Worm (Caenorhabditis elegans): ENCODE results near the gene str-86.

str-86 gene

DNA sequence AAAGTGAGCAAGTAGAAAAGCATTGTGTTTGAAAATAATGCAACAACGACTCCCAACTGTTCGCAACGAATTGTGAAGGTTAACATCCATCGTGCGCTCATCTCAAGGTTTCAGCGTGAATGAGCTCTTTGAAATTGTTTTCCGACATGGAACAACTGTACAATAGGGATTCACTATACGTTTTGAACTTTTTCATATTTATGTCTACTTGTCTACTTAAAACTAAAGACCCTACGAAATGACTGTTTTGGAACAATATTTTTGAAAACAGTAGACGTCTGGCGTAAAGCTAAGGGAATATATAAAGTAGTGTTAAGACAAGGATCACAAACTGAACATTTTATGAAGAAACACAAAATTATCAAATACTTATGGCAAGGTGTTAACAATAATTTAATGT, at the start of gene str-86:
TSS of gene str-86 (minus strand) at position 101 of the 400 bp plus-strand sequence.
- no peak for TF ChIP-seq flt-1 (GFP tag; IDR thresholded peaks at IDR 0.05)
- TF ChIP-seq cog-1 (tag; optimal IDR thresholded peaks at IDR 0.05): no peak
- TF ChIP-seq klf-2 (GFP tag; conservative IDR thresholded peaks at IDR 0.05): no peak
- TF ChIP-seq ztf-29 (GFP tag; IDR thresholded peaks at IDR 0.05): no peak
- no peak for TF ChIP-seq ref-1 (GFP tag; conservative IDR thresholded peaks at IDR 0.05)
- no peak for TF ChIP-seq ztf-23 (GFP tag; IDR thresholded peaks at IDR 0.05)
- no peak for TF ChIP-seq med-1 (GFP tag; optimal IDR thresholded peaks at IDR 0.05; ENCODE audit: insufficient read depth)
- TF ChIP-seq tab-1 (GFP tag; IDR thresholded peaks at IDR 0.05): no peak
- no peak for TF ChIP-seq T22C8.4 (GFP tag; IDR thresholded peaks at IDR 0.05)

DNA sequence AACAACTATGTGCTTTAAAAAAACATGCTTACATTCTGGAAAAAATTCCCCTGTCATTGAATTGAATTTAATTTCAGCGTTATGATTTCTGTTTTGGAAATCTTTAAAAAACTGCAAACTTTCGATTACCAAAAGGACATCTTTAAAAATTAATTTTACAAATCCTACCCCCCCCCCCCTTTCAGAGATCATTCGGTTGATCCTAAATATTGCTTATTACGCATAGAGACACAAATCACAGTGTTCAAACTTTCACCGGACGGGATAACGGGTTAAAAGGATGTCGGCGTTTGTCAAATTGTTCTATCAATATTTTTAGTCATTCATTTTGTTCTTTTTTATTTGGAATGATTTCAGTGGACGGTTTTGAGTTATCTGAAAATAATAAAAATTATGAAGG, 49.8 kb upstream of the str-86 start, which contains the start of gene C25E10.4:
TSS of gene C25E10.4 (plus strand) at position 301 of the 400 bp plus-strand sequence.
- TF ChIP-seq cog-1 (tag; optimal IDR thresholded peaks at IDR 0.05) (no peak), klf-2 (GFP tag; conservative IDR thresholded peaks at IDR 0.05) (no peak), ztf-23 (GFP tag; IDR thresholded peaks at IDR 0.05) (no peak), tab-1 (GFP tag; IDR thresholded peaks at IDR 0.05) (no peak), ztf-29 (GFP tag; IDR thresholded peaks at IDR 0.05) (no peak), flt-1 (GFP tag; IDR thresholded peaks at IDR 0.05) (no peak), med-1 (GFP tag; optimal IDR thresholded peaks at IDR 0.05; ENCODE audit: insufficient read depth) (no peak), T22C8.4 (GFP tag; IDR thresholded peaks at IDR 0.05) (no peak), ref-1 (GFP tag; conservative IDR thresholded peaks at IDR 0.05) (no peak)

DNA sequence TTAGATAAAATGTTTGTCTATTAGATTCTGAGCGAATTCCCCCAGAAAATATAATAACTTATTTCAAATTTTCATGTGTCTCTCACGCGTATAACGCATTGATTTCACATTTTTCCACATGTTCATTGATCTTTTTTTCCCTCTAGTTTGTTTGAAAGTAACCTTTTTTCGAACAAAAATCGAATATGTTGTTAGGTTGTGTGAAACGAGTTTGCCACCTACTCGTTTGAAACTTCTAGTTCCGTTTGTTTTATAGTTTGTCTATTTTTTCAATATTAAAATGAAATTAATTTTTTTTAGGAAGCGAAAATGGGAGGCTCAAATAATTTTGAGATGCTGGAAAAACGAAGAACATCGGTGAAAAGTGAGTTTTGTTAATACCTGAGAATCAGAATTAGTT, 46.7 kb upstream of the str-86 start, which contains the start of gene C25E10.5:
TSS of gene C25E10.5 (plus strand) at position 301 of the 400 bp plus-strand sequence.
- TF ChIP-seq flt-1 (GFP tag; IDR thresholded peaks at IDR 0.05) (no peak), med-1 (GFP tag; optimal IDR thresholded peaks at IDR 0.05; ENCODE audit: insufficient read depth) (no peak), ztf-23 (GFP tag; IDR thresholded peaks at IDR 0.05) (no peak), T22C8.4 (GFP tag; IDR thresholded peaks at IDR 0.05) (no peak), ref-1 (GFP tag; conservative IDR thresholded peaks at IDR 0.05) (no peak), tab-1 (GFP tag; IDR thresholded peaks at IDR 0.05) (no peak), ztf-29 (GFP tag; IDR thresholded peaks at IDR 0.05) (no peak), cog-1 (tag; optimal IDR thresholded peaks at IDR 0.05) (no peak), klf-2 (GFP tag; conservative IDR thresholded peaks at IDR 0.05) (no peak)

DNA sequence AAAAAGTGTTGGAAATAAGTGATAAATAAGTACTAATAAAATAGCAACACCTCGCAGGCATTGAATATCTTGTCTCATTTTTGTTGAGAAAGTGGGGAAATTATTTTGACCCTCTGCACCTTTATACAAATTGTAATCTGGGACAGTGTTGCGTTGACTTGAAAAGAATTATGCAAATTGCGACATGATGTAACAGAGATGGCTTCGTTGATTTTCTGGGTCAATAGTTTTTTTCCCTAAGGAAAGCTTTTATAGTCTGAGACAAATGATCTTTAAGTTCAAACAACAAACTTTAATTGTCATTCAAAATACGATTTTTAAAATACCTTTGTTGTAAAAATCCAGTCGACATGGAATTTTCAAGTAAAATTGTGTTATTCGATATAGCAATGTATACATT, 41.2 kb upstream of the str-86 start, which contains the start of gene bus-1:
TSS of gene bus-1 (minus strand) at position 101 of the 400 bp plus-strand sequence.
- TF ChIP-seq T22C8.4 (GFP tag; IDR thresholded peaks at IDR 0.05): no peak

DNA sequence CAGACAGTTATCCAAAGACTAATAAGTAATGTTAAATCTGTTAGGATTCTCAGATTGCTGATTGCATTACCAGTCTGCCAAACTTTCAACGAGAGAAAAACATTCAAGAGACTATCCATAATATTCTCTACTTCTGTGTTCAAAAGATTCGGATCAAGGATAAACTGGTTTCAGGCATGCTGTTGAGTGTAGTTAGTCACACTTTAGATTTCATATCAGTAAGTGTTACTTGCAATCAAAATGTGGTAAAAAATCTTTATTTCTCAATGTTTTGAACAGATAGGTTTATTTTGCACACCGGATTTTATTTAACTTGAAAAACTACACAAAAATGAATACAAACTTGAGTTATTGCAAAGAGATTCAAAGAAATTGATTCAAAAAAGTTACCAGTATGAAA, 38.6 kb upstream of the str-86 start, which contains the start of gene oac-41:
TSS of gene oac-41 (minus strand) at position 101 of the 400 bp plus-strand sequence.
- TF ChIP-seq cog-1 (tag; optimal IDR thresholded peaks at IDR 0.05): no peak
- no peak for TF ChIP-seq ztf-29 (GFP tag; IDR thresholded peaks at IDR 0.05)
- TF ChIP-seq tab-1 (GFP tag; IDR thresholded peaks at IDR 0.05): no peak
- no peak for TF ChIP-seq med-1 (GFP tag; optimal IDR thresholded peaks at IDR 0.05; ENCODE audit: insufficient read depth)
- no peak for TF ChIP-seq klf-2 (GFP tag; conservative IDR thresholded peaks at IDR 0.05)
- TF ChIP-seq T22C8.4 (GFP tag; IDR thresholded peaks at IDR 0.05): no peak
- TF ChIP-seq flt-1 (GFP tag; IDR thresholded peaks at IDR 0.05): no peak
- TF ChIP-seq ref-1 (GFP tag; conservative IDR thresholded peaks at IDR 0.05): no peak

DNA sequence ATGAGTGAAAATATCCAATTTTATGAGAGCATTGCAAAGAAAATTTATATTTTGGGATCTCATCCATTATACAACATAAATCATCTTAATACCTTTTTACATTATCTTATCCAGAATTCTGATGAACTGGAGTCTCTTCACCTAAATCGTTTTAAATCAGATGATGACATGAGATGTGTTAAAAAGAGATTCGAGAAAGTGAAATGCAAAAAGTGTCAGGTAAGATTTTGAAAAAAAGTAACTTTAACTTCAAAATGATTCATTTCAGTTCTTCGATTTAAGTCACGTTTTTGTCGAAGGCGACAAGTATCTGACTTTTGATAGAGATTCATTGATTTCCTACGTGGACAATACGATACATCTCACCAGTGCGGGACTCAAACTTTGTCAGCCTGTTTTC, 35.4 kb upstream of the str-86 start:
- TF ChIP-seq med-1 (GFP tag; optimal IDR thresholded peaks at IDR 0.05; ENCODE audit: insufficient read depth) (no peak), tab-1 (GFP tag; IDR thresholded peaks at IDR 0.05) (no peak), ztf-29 (GFP tag; IDR thresholded peaks at IDR 0.05) (no peak), T22C8.4 (GFP tag; IDR thresholded peaks at IDR 0.05) (no peak), ref-1 (GFP tag; conservative IDR thresholded peaks at IDR 0.05) (no peak), flt-1 (GFP tag; IDR thresholded peaks at IDR 0.05) (no peak), klf-2 (GFP tag; conservative IDR thresholded peaks at IDR 0.05) (no peak), cog-1 (tag; optimal IDR thresholded peaks at IDR 0.05) (no peak), ztf-23 (GFP tag; IDR thresholded peaks at IDR 0.05) (no peak)

DNA sequence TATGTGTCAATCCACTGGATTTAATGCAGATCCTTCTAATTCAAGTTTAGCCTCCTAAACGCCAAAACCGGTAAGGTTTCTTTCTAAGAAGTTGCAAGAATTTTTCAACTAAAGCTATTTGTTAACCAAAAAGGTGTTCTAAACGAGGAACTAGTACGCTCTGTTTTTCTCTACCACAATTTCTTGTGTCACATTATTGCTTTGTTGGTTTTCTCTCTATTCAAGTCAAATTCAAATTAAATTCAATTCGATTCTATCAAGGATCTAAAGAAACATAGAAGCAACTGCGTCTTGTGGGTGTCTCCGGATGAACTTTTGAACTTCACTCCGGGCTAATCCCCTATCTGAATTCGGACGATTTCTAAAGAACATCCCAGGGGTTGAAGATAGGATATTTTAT, 33.0 kb upstream of the str-86 start, which contains the start of gene oac-40:
TSS of gene oac-40 (plus strand) at position 301 of the 400 bp plus-strand sequence.
- TF ChIP-seq ref-1 (GFP tag; conservative IDR thresholded peaks at IDR 0.05): no peak
- TF ChIP-seq ztf-29 (GFP tag; IDR thresholded peaks at IDR 0.05): no peak
- no peak for TF ChIP-seq ztf-23 (GFP tag; IDR thresholded peaks at IDR 0.05)
- TF ChIP-seq klf-2 (GFP tag; conservative IDR thresholded peaks at IDR 0.05): no peak
- TF ChIP-seq cog-1 (tag; optimal IDR thresholded peaks at IDR 0.05): no peak
- no peak for TF ChIP-seq tab-1 (GFP tag; IDR thresholded peaks at IDR 0.05)
- TF ChIP-seq med-1 (GFP tag; optimal IDR thresholded peaks at IDR 0.05; ENCODE audit: insufficient read depth): no peak
- no peak for TF ChIP-seq T22C8.4 (GFP tag; IDR thresholded peaks at IDR 0.05)
- no peak for TF ChIP-seq flt-1 (GFP tag; IDR thresholded peaks at IDR 0.05)

DNA sequence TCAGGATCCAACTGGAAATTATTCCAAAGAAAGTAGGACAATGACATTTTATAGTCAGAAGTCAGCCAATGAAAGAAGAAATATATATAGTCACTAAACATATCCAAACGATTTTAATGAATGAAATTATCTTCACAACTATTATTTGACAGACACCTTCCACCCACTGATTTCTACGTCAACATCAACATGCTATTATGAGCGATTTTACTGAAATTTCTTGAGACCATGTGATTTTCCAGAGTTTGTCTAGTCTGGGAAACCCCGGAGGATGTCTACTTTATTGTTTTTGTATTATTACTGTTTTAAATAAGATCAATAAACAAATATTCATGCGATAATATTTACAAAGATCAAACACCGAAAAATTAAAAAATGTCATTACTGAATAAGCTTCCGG, 32.0 kb upstream of the str-86 start, which contains the start of gene srt-18:
TSS of gene srt-18 (minus strand) at position 101 of the 400 bp plus-strand sequence.
- no peak for TF ChIP-seq med-1 (GFP tag; optimal IDR thresholded peaks at IDR 0.05; ENCODE audit: insufficient read depth)
- no peak for TF ChIP-seq cog-1 (tag; optimal IDR thresholded peaks at IDR 0.05)
- TF ChIP-seq ztf-23 (GFP tag; IDR thresholded peaks at IDR 0.05): no peak
- TF ChIP-seq ztf-29 (GFP tag; IDR thresholded peaks at IDR 0.05): no peak
- TF ChIP-seq tab-1 (GFP tag; IDR thresholded peaks at IDR 0.05): no peak
- no peak for TF ChIP-seq ref-1 (GFP tag; conservative IDR thresholded peaks at IDR 0.05)
- no peak for TF ChIP-seq flt-1 (GFP tag; IDR thresholded peaks at IDR 0.05)
- TF ChIP-seq T22C8.4 (GFP tag; IDR thresholded peaks at IDR 0.05): no peak
- no peak for TF ChIP-seq klf-2 (GFP tag; conservative IDR thresholded peaks at IDR 0.05)

DNA sequence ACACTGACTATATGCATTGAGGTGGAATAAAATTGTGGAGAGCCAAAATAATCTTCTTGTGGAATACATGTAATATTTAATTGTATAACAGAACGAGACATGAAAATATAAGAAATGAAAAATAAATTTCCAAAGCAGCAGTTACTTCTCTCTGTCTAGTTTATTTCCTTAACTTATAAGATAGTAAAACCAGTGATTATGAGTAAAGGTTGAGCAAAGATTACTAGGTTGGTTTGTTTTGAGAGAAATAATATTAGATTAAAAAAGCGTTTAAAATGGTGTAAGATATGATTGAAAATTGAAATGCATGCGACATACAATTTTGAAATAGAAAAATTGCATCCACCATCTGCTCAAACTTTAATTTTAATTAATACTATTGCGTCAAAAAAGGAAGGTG, 30.3 kb upstream of the str-86 start, which contains the start of gene srh-201:
TSS of gene srh-201 (minus strand) at position 101 of the 400 bp plus-strand sequence.
- TF ChIP-seq med-1 (GFP tag; optimal IDR thresholded peaks at IDR 0.05; ENCODE audit: insufficient read depth) (no peak), cog-1 (tag; optimal IDR thresholded peaks at IDR 0.05) (no peak), tab-1 (GFP tag; IDR thresholded peaks at IDR 0.05) (no peak), flt-1 (GFP tag; IDR thresholded peaks at IDR 0.05) (no peak), T22C8.4 (GFP tag; IDR thresholded peaks at IDR 0.05) (no peak), klf-2 (GFP tag; conservative IDR thresholded peaks at IDR 0.05) (no peak), ref-1 (GFP tag; conservative IDR thresholded peaks at IDR 0.05) (no peak), ztf-23 (GFP tag; IDR thresholded peaks at IDR 0.05) (no peak), ztf-29 (GFP tag; IDR thresholded peaks at IDR 0.05) (no peak)
